Fruit fly (Drosophila melanogaster) whole organism, embryonic: ENCODE results near the gene fwd.
A peak's percentile ranks its signal among the peaks of the same experiment; 100 is the strongest.

Experiments used
- ATbp ChIP-seq: fragments of 200-800 bp; sonication (Bioruptor generic); optimal IDR thresholded peaks from 2 replicates; lab custom pipeline; 2017; ENCODE audit warnings: missing biosample characterization, mild to moderate bottlenecking, missing genetic modification characterization, missing genetic modification reagents
- Ada2b ChIP-seq: fragments of 200-800 bp; sonication (Bioruptor generic); IDR thresholded peaks from 2 replicates; pipeline ENCODE4 v1.3.6; 2022; ENCODE audit warnings: missing biosample characterization, missing genetic modification characterization
- Adf1 ChIP-seq: fragments of 200-800 bp; sonication (Bioruptor generic); IDR thresholded peaks from 2 replicates; pipeline ENCODE4 v1.3.6; 2022; ENCODE audit warnings: missing biosample characterization, missing genetic modification characterization
- B-H2 ChIP-seq: fragments of 200-800 bp; sonication (Bioruptor generic); optimal IDR thresholded peaks from 2 replicates; lab custom pipeline; 2018; ENCODE audit warnings: missing biosample characterization, mild to moderate bottlenecking, missing genetic modification characterization
- BEAF-32 ChIP-seq: fragments of 200-800 bp; sonication (Bioruptor generic); optimal IDR thresholded peaks from 3 replicates; lab custom pipeline; 2017; ENCODE audit warnings: missing biosample characterization, missing genetic modification characterization, mild to moderate bottlenecking, moderate library complexity, missing genetic modification reagents
- CG14860 ChIP-seq: fragments of 200-800 bp; sonication (Bioruptor generic); IDR thresholded peaks from 3 replicates; pipeline ENCODE4 v1.3.6; 2022; ENCODE audit warnings: missing biosample characterization, missing genetic modification characterization; ENCODE audit not compliant: partially characterized antibody
- CG15696 ChIP-seq: fragments of 200-800 bp; sonication (Bioruptor generic); optimal IDR thresholded peaks from 2 replicates; lab custom pipeline; 2019; ENCODE audit warnings: missing biosample characterization, mild to moderate bottlenecking, missing genetic modification characterization, moderate library complexity
- CG16813 ChIP-seq: fragments of 200-800 bp; sonication (Bioruptor generic); IDR thresholded peaks from 3 replicates; pipeline ENCODE4 v1.3.6; 2022; ENCODE audit warnings: missing biosample characterization, missing genetic modification characterization; ENCODE audit not compliant: partially characterized antibody
- CG17361 ChIP-seq: fragments of 200-800 bp; sonication (Bioruptor generic); IDR thresholded peaks from 3 replicates; pipeline ENCODE4 v1.3.6; 2022; ENCODE audit warnings: missing biosample characterization, missing genetic modification characterization
- CG17385 ChIP-seq: fragments of 200-800 bp; sonication (Bioruptor generic); optimal IDR thresholded peaks from 3 replicates; lab custom pipeline; 2018; ENCODE audit warnings: missing biosample characterization, mild to moderate bottlenecking, missing genetic modification characterization
- CG18262 ChIP-seq: fragments of 200-800 bp; optimal IDR thresholded peaks from 3 replicates; lab custom pipeline; 2019; ENCODE audit warnings: missing biosample characterization, mild to moderate bottlenecking, missing genetic modification characterization, moderate library complexity
- CG2116 ChIP-seq: fragments of 200-800 bp; sonication (Bioruptor generic); optimal IDR thresholded peaks from 3 replicates; lab custom pipeline; 2018; ENCODE audit warnings: missing biosample characterization, mild to moderate bottlenecking, missing genetic modification characterization
- CG2129 ChIP-seq: fragments of 200-800 bp; sonication (Bioruptor generic); IDR thresholded peaks from 2 replicates; pipeline ENCODE4 v1.3.6; 2022; ENCODE audit warnings: missing biosample characterization, missing genetic modification characterization; ENCODE audit not compliant: partially characterized antibody
- CG31365 ChIP-seq: fragments of 200-800 bp; sonication (Bioruptor generic); optimal IDR thresholded peaks from 2 replicates; lab custom pipeline; 2018; ENCODE audit warnings: missing biosample characterization, mild to moderate bottlenecking, missing genetic modification characterization
- CG7987 ChIP-seq: fragments of 200-800 bp; sonication (Bioruptor generic); optimal IDR thresholded peaks from 2 replicates; lab custom pipeline; 2018; ENCODE audit warnings: missing biosample characterization, mild to moderate bottlenecking, missing genetic modification characterization, moderate library complexity
- CG9797 ChIP-seq: fragments of 200-800 bp; sonication (Bioruptor generic); optimal IDR thresholded peaks from 3 replicates; lab custom pipeline; 2018; ENCODE audit warnings: missing biosample characterization, mild to moderate bottlenecking, missing genetic modification characterization
- CTCF ChIP-seq: fragments of 200-800 bp; sonication (Bioruptor generic); optimal IDR thresholded peaks from 2 replicates; lab custom pipeline; 2017; ENCODE audit warnings: missing biosample characterization, mild to moderate bottlenecking, missing genetic modification characterization, moderate library complexity
- Fer3 ChIP-seq: fragments of 200-800 bp; sonication (Bioruptor generic); optimal IDR thresholded peaks from 2 replicates; lab custom pipeline; 2018; ENCODE audit warnings: missing biosample characterization, mild to moderate bottlenecking, missing genetic modification characterization, moderate library complexity
- Gsc ChIP-seq: fragments of 200-800 bp; sonication (Bioruptor generic); IDR thresholded peaks from 2 replicates; pipeline ENCODE4 v1.3.6; 2022; ENCODE audit warnings: missing biosample characterization, missing genetic modification characterization
- Hr3 ChIP-seq: fragments of 200-800 bp; sonication (Bioruptor generic); optimal IDR thresholded peaks from 3 replicates; lab custom pipeline; 2016; ENCODE audit warnings: missing biosample characterization, missing genetic modification characterization
- MBD-R2 ChIP-seq: fragments of 200-800 bp; sonication (Bioruptor generic); IDR thresholded peaks from 2 replicates; pipeline ENCODE4 v1.3.6; 2022; ENCODE audit warnings: missing biosample characterization, missing genetic modification characterization
- MESR4 ChIP-seq: fragments of 200-800 bp; sonication (Bioruptor generic); optimal IDR thresholded peaks from 2 replicates; lab custom pipeline; 2018; ENCODE audit warnings: missing biosample characterization, mild to moderate bottlenecking, missing genetic modification characterization, moderate library complexity
- Mad ChIP-seq: fragments of 200-800 bp; sonication (Bioruptor generic); optimal IDR thresholded peaks from 2 replicates; lab custom pipeline; 2016; ENCODE audit warnings: missing biosample characterization, missing genetic modification characterization
- Myb ChIP-seq: fragments of 200-800 bp; sonication (Bioruptor generic); optimal IDR thresholded peaks from 2 replicates; lab custom pipeline; 2016; ENCODE audit warnings: missing biosample characterization, missing genetic modification characterization
- Neu2 ChIP-seq: fragments of 200-800 bp; sonication (Bioruptor generic); optimal IDR thresholded peaks from 3 replicates; lab custom pipeline; 2016; ENCODE audit warnings: missing biosample characterization, missing genetic modification characterization, borderline replicate concordance
- Nf-YC ChIP-seq: fragments of 200-800 bp; optimal IDR thresholded peaks from 3 replicates; lab custom pipeline; 2019; ENCODE audit warnings: missing biosample characterization, mild to moderate bottlenecking, missing genetic modification characterization, moderate library complexity
- PHDP ChIP-seq: fragments of 200-800 bp; sonication (Bioruptor generic); optimal IDR thresholded peaks from 3 replicates; lab custom pipeline; 2018; ENCODE audit warnings: missing biosample characterization, mild to moderate bottlenecking, missing genetic modification characterization, moderate library complexity
- Scr ChIP-seq: fragments of 200-800 bp; sonication (Bioruptor generic); IDR thresholded peaks from 2 replicates; pipeline ENCODE4 v1.3.6; 2022; ENCODE audit warnings: missing biosample characterization, missing genetic modification characterization; ENCODE audit not compliant: partially characterized antibody
- Sry-δ ChIP-seq: fragments of 200-800 bp; sonication (Bioruptor generic); optimal IDR thresholded peaks from 2 replicates; lab custom pipeline; 2016; ENCODE audit warnings: missing biosample characterization, missing genetic modification characterization
- Tbp ChIP-seq: fragments of >200 bp; optimal IDR thresholded peaks from 2 replicates; lab custom pipeline; 2018; ENCODE audit warnings: missing biosample characterization, missing genetic modification characterization
- Vsx1 ChIP-seq: fragments of 200-800 bp; sonication (Bioruptor generic); optimal IDR thresholded peaks from 2 replicates; lab custom pipeline; 2017; ENCODE audit warnings: missing biosample characterization, mild to moderate bottlenecking, missing genetic modification characterization, missing genetic modification reagents
- YL-1 ChIP-seq: fragments of 200-800 bp; sonication (Bioruptor generic); optimal IDR thresholded peaks from 3 replicates; lab custom pipeline; 2017; ENCODE audit warnings: missing biosample characterization, mild to moderate bottlenecking, missing genetic modification characterization
- ab ChIP-seq: fragments of 200-800 bp; sonication (Bioruptor generic); optimal IDR thresholded peaks from 2 replicates; lab custom pipeline; 2016; ENCODE audit warnings: missing biosample characterization, missing genetic modification characterization
- chinmo ChIP-seq: fragments of 200-800 bp; sonication (Bioruptor generic); IDR thresholded peaks from 4 replicates; pipeline ENCODE4 v1.3.6; 2022; ENCODE audit warnings: missing biosample characterization, missing genetic modification characterization; ENCODE audit not compliant: partially characterized antibody
- cwo ChIP-seq: fragments of 200-800 bp; sonication (Bioruptor generic); optimal IDR thresholded peaks from 3 replicates; lab custom pipeline; 2017; ENCODE audit warnings: missing biosample characterization, missing genetic modification characterization, mild to moderate bottlenecking, moderate library complexity, missing genetic modification reagents
- dimm ChIP-seq: fragments of 200-800 bp; sonication (Bioruptor generic); IDR thresholded peaks from 2 replicates; pipeline ENCODE4 v1.3.6; 2022; ENCODE audit warnings: missing biosample characterization, missing genetic modification characterization
- eve ChIP-seq, 2 experiments: fragments of >200 bp; optimal IDR thresholded peaks; 2 replicates each; lab custom pipeline; 2017; ENCODE audit warnings: missing biosample characterization in 2 of 2, missing genetic modification characterization in 2 of 2
- fd96Cb ChIP-seq: fragments of 200-800 bp; sonication (Bioruptor generic); optimal IDR thresholded peaks from 2 replicates; lab custom pipeline; 2018; ENCODE audit warnings: missing biosample characterization, mild to moderate bottlenecking, missing genetic modification characterization, moderate library complexity
- her ChIP-seq: fragments of 200-800 bp; sonication (Bioruptor generic); optimal IDR thresholded peaks from 2 replicates; lab custom pipeline; 2016; ENCODE audit warnings: missing biosample characterization, missing genetic modification characterization
- lbe ChIP-seq: fragments of 200-800 bp; sonication (Bioruptor generic); optimal IDR thresholded peaks from 2 replicates; lab custom pipeline; 2016; ENCODE audit warnings: missing biosample characterization, mild to moderate bottlenecking, missing genetic modification characterization
- org-1 ChIP-seq: fragments of 200-800 bp; sonication (Bioruptor generic); optimal IDR thresholded peaks from 2 replicates; lab custom pipeline; 2017; ENCODE audit warnings: missing biosample characterization, missing genetic modification characterization
- pan ChIP-seq, 4 experiments: fragments of >200 bp in 3 of 4; fragments of 200-800 bp in 1 of 4; sonication (Bioruptor generic) in 1 of 4; optimal IDR thresholded peaks in 3 of 4; IDR thresholded peaks in 1 of 4; 2 replicates each; pipeline versions ENCODE4 v1.3.6 to Lab custom; 2017 to 2022; ENCODE audit warnings: missing biosample characterization in 2 of 4, missing genetic modification characterization in 2 of 4, mixed read lengths in 1 of 4
- pita ChIP-seq: fragments of 200-800 bp; sonication (Bioruptor generic); optimal IDR thresholded peaks from 2 replicates; lab custom pipeline; 2017; ENCODE audit warnings: missing biosample characterization, mild to moderate bottlenecking, missing genetic modification characterization
- sens ChIP-seq: fragments of 200-800 bp; sonication (Bioruptor generic); peaks from one replicate; lab custom pipeline; 2016; ENCODE audit warnings: missing biosample characterization, missing genetic modification characterization
- slou ChIP-seq: fragments of 200-800 bp; sonication (Bioruptor generic); optimal IDR thresholded peaks from 3 replicates; lab custom pipeline; 2016; ENCODE audit warnings: missing biosample characterization, missing genetic modification characterization
- sna ChIP-seq: fragments of 200-800 bp; sonication (Bioruptor generic); IDR thresholded peaks from 2 replicates; pipeline ENCODE4 v1.3.6; 2022; ENCODE audit warnings: missing biosample characterization, missing genetic modification characterization; ENCODE audit not compliant: partially characterized antibody
- sqz ChIP-seq: fragments of 200-800 bp; sonication (Bioruptor generic); optimal IDR thresholded peaks from 3 replicates; lab custom pipeline; 2018; ENCODE audit warnings: missing biosample characterization, mild to moderate bottlenecking, missing genetic modification characterization
- stwl ChIP-seq: fragments of 200-800 bp; sonication (Bioruptor generic); optimal IDR thresholded peaks from 3 replicates; lab custom pipeline; 2018; ENCODE audit warnings: missing biosample characterization, mild to moderate bottlenecking, missing genetic modification characterization, moderate library complexity
- unc-4 ChIP-seq: fragments of 200-800 bp; sonication (Bioruptor generic); IDR thresholded peaks from 2 replicates; pipeline ENCODE4 v1.3.6; 2022; ENCODE audit warnings: missing biosample characterization, missing genetic modification characterization; ENCODE audit not compliant: partially characterized antibody
- vnd ChIP-seq: fragments of 200-800 bp; sonication (Bioruptor generic); IDR thresholded peaks from 3 replicates; pipeline ENCODE4 v1.3.6; 2022; ENCODE audit warnings: missing biosample characterization, missing genetic modification characterization; ENCODE audit not compliant: partially characterized antibody

fwd gene

DNA sequence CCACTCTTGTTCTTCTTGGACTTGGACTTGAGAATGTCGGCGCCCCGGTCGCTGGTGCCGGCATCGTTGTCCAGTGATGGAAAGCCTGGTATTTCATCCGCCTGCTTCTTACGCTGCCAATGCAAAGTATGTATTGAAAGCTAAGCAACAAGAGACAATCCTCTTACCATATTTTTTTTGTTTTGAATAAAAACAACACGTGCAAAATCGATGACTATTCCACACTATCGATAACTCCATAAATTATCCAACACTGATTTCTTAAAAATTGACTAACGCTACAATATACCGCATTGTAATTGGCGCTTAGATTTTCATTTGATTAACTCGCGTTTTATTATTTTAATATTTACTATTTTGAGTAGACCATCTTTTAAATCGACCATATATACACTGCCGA, 4.8 kb upstream of the fwd start, which contains the start of gene CG32344:
TSS of gene CG32344 (minus strand) at position 235 of the 400 bp plus-strand sequence.
- TF ChIP-seq slou (GFP tag; lab: Kevin White, UChicago) (no peak), Sry-δ (peak; percentile 63), CG31365 (tag; lab: Kevin White, UChicago) (no peak), MESR4 (GFP tag; lab: Kevin White, UChicago) (peak; percentile 58), BEAF-32 (GFP tag; lab: Kevin White, UChicago) (peak; percentile 82), sqz (GFP tag; lab: Kevin White, UChicago) (peak; percentile 85), sens (GFP tag; lab: Kevin White, UChicago) (peak; percentile 57), sna (GFP tag; lab: Robert Waterston, UW) (peak; percentile 72), CTCF (GFP tag; lab: Kevin White, UChicago) (no peak), vnd (GFP tag; lab: Robert Waterston, UW) (peak; percentile 34; the same call in 1 of the 3 replicates), CG18262 (no peak), her (peak; percentile 21), unc-4 (GFP tag; lab: Robert Waterston, UW) (peak; percentile 81), Mad (no peak), CG15696 (tag; lab: Kevin White, UChicago) (no peak), org-1 (GFP tag; lab: Kevin White, UChicago) (no peak), CG17361 (GFP tag; lab: Robert Waterston, UW) (0 out of 3 replicates have a peak, but pooled peaks have one; percentile 24), Ada2b (no peak), Hr3 (GFP tag; lab: Kevin White, UChicago) (no peak), Vsx1 (GFP tag; lab: Kevin White, UChicago) (no peak), ab (GFP tag; lab: Kevin White, UChicago) (no peak), Neu2 (GFP tag; lab: Kevin White, UChicago) (no peak), Nf-YC (tag; lab: Kevin White, UChicago) (peak; percentile 17), B-H2 (GFP tag; lab: Kevin White, UChicago) (peak; percentile 40), eve (GFP tag; optimal IDR thresholded peaks at IDR 0.05; lab: Kevin White, UChicago) (no peak), CG7987 (GFP tag; lab: Kevin White, UChicago) (peak; percentile 21), dimm (GFP tag; lab: Robert Waterston, UW) (no peak), pita (GFP tag; lab: Kevin White, UChicago) (no peak), fd96Cb (tag; lab: Kevin White, UChicago) (no peak), PHDP (peak; percentile 15), stwl (tag; lab: Kevin White, UChicago) (peak; percentile 81), Myb (GFP tag; lab: Kevin White, UChicago) (peak; percentile 54), Adf1 (GFP tag; lab: Robert Waterston, UW) (no peak), chinmo (GFP tag; lab: Robert Waterston, UW) (no peak), Scr (GFP tag; lab: Robert Waterston, UW) (peak; percentile 71), ATbp (GFP tag; lab: Kevin White, UChicago) (no peak), CG17385 (GFP tag; lab: Kevin White, UChicago) (peak; percentile 70), Fer3 (tag; lab: Kevin White, UChicago) (no peak), CG2116 (GFP tag; lab: Kevin White, UChicago) (peak; percentile 51), pan (optimal IDR thresholded peaks at IDR 0.05; lab: Kevin White, UChicago) (no peak), pan (GFP tag; optimal IDR thresholded peaks at IDR 0.05 in 1 of 2, IDR thresholded peaks at IDR 0.05 in 1 of 2) (no peak), Tbp (peak; percentile 26), YL-1 (GFP tag; lab: Kevin White, UChicago) (peak; percentile 90), CG2129 (GFP tag; lab: Robert Waterston, UW) (peak; percentile 47), CG9797 (GFP tag; lab: Kevin White, UChicago) (peak; percentile 41), cwo (peak; percentile 78), MBD-R2 (GFP tag; lab: Robert Waterston, UW) (peak; percentile 62; the same call in 1 of the 2 replicates), Gsc (GFP tag; lab: Robert Waterston, UW) (no peak), CG14860 (peak; percentile 59), CG16813 (peak; percentile 66), lbe (peak; percentile 41)
